Fruit fly (Drosophila melanogaster) whole organism, embryonic: ENCODE measurements around the gene CG14420.

Experiments
- Abd-B ChIP-seq: fragments of 200-800 bp; sonication (Bioruptor generic); optimal IDR thresholded peaks from 2 replicates; lab custom pipeline; 2018; ENCODE audit warnings: missing biosample characterization, mild to moderate bottlenecking, missing genetic modification characterization, moderate library complexity
- Blimp-1 ChIP-seq: fragments of 200-800 bp; sonication (Bioruptor generic); optimal IDR thresholded peaks from 3 replicates; lab custom pipeline; 2018; ENCODE audit warnings: missing biosample characterization, missing genetic modification characterization, mild to moderate bottlenecking, moderate library complexity, missing genetic modification reagents
- CG10462 ChIP-seq: fragments of 200-800 bp; sonication (Bioruptor generic); optimal IDR thresholded peaks from 2 replicates; lab custom pipeline; 2016; ENCODE audit warnings: missing biosample characterization, missing genetic modification characterization
- CG10959 ChIP-seq: fragments of 200-800 bp; sonication (Bioruptor generic); IDR thresholded peaks from 2 replicates; pipeline ENCODE4 v1.3.6; 2022; ENCODE audit warnings: missing biosample characterization, missing genetic modification characterization
- CG12391 ChIP-seq: fragments of 200-800 bp; sonication (Bioruptor generic); optimal IDR thresholded peaks from 3 replicates; lab custom pipeline; 2018; ENCODE audit warnings: missing biosample characterization, mild to moderate bottlenecking, missing genetic modification characterization, moderate library complexity
- CG12659 ChIP-seq: fragments of 200-800 bp; sonication (Bioruptor generic); optimal IDR thresholded peaks from 3 replicates; lab custom pipeline; 2017; ENCODE audit warnings: mild to moderate bottlenecking, missing biosample characterization, missing genetic modification reagents, missing genetic modification characterization
- CG13296 ChIP-seq: fragments of 200-800 bp; sonication (Bioruptor generic); optimal IDR thresholded peaks from 3 replicates; lab custom pipeline; 2018; ENCODE audit warnings: missing biosample characterization, mild to moderate bottlenecking, missing genetic modification characterization
- CG14667 ChIP-seq: fragments of 200-800 bp; sonication (Bioruptor generic); IDR thresholded peaks from 2 replicates; pipeline ENCODE4 v1.3.6; 2022; ENCODE audit warnings: missing biosample characterization, missing genetic modification characterization
- CG15011 ChIP-seq: fragments of 200-800 bp; sonication (Bioruptor generic); optimal IDR thresholded peaks from 3 replicates; lab custom pipeline; 2018; ENCODE audit warnings: missing biosample characterization, mild to moderate bottlenecking, missing genetic modification characterization
- CG15514 ChIP-seq: fragments of 200-800 bp; sonication (Bioruptor generic); optimal IDR thresholded peaks from 3 replicates; lab custom pipeline; 2017; ENCODE audit warnings: missing biosample characterization, missing genetic modification characterization, mild to moderate bottlenecking, moderate library complexity, missing genetic modification reagents
- CG16863 ChIP-seq: fragments of 200-800 bp; sonication (Bioruptor generic); optimal IDR thresholded peaks from 3 replicates; lab custom pipeline; 2016; ENCODE audit warnings: missing biosample characterization, missing genetic modification characterization
- CG17361 ChIP-seq: fragments of 200-800 bp; sonication (Bioruptor generic); IDR thresholded peaks from 3 replicates; pipeline ENCODE4 v1.3.6; 2022; ENCODE audit warnings: missing biosample characterization, missing genetic modification characterization
- CG17829 ChIP-seq: fragments of 200-800 bp; optimal IDR thresholded peaks from 2 replicates; lab custom pipeline; 2019; ENCODE audit warnings: missing biosample characterization, mild to moderate bottlenecking, missing genetic modification characterization, moderate library complexity
- CG1792 ChIP-seq: fragments of 200-800 bp; sonication (Bioruptor generic); optimal IDR thresholded peaks from 2 replicates; lab custom pipeline; 2016; ENCODE audit warnings: missing biosample characterization, missing genetic modification characterization
- CG18599 ChIP-seq: fragments of 200-800 bp; sonication (Bioruptor generic); optimal IDR thresholded peaks from 3 replicates; lab custom pipeline; 2017; ENCODE audit warnings: missing biosample characterization, missing genetic modification characterization, mild to moderate bottlenecking, moderate library complexity, missing genetic modification reagents
- CG18764 ChIP-seq: fragments of 200-800 bp; sonication (Bioruptor generic); optimal IDR thresholded peaks from 3 replicates; lab custom pipeline; 2016; ENCODE audit warnings: missing biosample characterization, missing genetic modification characterization
- CG4424 ChIP-seq: fragments of 200-800 bp; sonication (Bioruptor generic); optimal IDR thresholded peaks from 3 replicates; lab custom pipeline; 2016; ENCODE audit warnings: missing biosample characterization, missing genetic modification characterization
- CG4707 ChIP-seq: fragments of 200-800 bp; sonication (Bioruptor generic); optimal IDR thresholded peaks from 2 replicates; lab custom pipeline; 2018; ENCODE audit warnings: missing biosample characterization, mild to moderate bottlenecking, missing genetic modification characterization, moderate library complexity
- CG4820 ChIP-seq: fragments of 200-800 bp; sonication (Bioruptor generic); optimal IDR thresholded peaks from 3 replicates; lab custom pipeline; 2016; ENCODE audit warnings: missing biosample characterization, missing genetic modification characterization
- CG6272 ChIP-seq: fragments of 200-800 bp; sonication (Bioruptor generic); IDR thresholded peaks from 2 replicates; pipeline ENCODE4 v1.3.6; 2022; ENCODE audit warnings: missing biosample characterization, missing genetic modification characterization
- CG7556 ChIP-seq: fragments of 200-800 bp; sonication (Bioruptor generic); optimal IDR thresholded peaks from 2 replicates; lab custom pipeline; 2017; ENCODE audit warnings: missing biosample characterization, mild to moderate bottlenecking, missing genetic modification characterization
- CG8478 ChIP-seq: fragments of >200 bp; optimal IDR thresholded peaks from 2 replicates; lab custom pipeline; 2018
- Camta ChIP-seq: fragments of 200-800 bp; sonication (Bioruptor generic); optimal IDR thresholded peaks from 2 replicates; lab custom pipeline; 2016; ENCODE audit warnings: missing biosample characterization, missing genetic modification characterization
- CrebB ChIP-seq: fragments of 200-800 bp; sonication (Bioruptor generic); optimal IDR thresholded peaks from 3 replicates; lab custom pipeline; 2018; ENCODE audit warnings: missing biosample characterization, mild to moderate bottlenecking, missing genetic modification characterization
- D19A ChIP-seq: fragments of 200-800 bp; optimal IDR thresholded peaks from 3 replicates; lab custom pipeline; 2019; ENCODE audit warnings: missing biosample characterization, mild to moderate bottlenecking, missing genetic modification characterization, moderate library complexity
- Dad ChIP-seq: fragments of 200-800 bp; sonication (Bioruptor generic); optimal IDR thresholded peaks from 3 replicates; lab custom pipeline; 2016; ENCODE audit warnings: missing biosample characterization, missing genetic modification characterization
- HmgD ChIP-seq: fragments of 200-800 bp; sonication (Bioruptor generic); optimal IDR thresholded peaks from 3 replicates; lab custom pipeline; 2016; ENCODE audit warnings: missing biosample characterization, missing genetic modification characterization
- HmgZ ChIP-seq: fragments of 200-800 bp; sonication (Bioruptor generic); optimal IDR thresholded peaks from 2 replicates; lab custom pipeline; 2018; ENCODE audit warnings: missing biosample characterization, mild to moderate bottlenecking, missing genetic modification characterization
- NK7.1 ChIP-seq: fragments of 200-800 bp; sonication (Bioruptor generic); optimal IDR thresholded peaks from 3 replicates; lab custom pipeline; 2016; ENCODE audit warnings: missing biosample characterization, missing genetic modification characterization
- Rx ChIP-seq: fragments of 200-800 bp; sonication (Bioruptor generic); IDR thresholded peaks from 2 replicates; pipeline ENCODE4 v1.3.6; 2022; ENCODE audit warnings: missing biosample characterization, missing genetic modification characterization
- Six4 ChIP-seq: fragments of 200-800 bp; sonication (Bioruptor generic); optimal IDR thresholded peaks from 2 replicates; lab custom pipeline; 2016; ENCODE audit warnings: missing biosample characterization, missing genetic modification characterization
- chinmo ChIP-seq: fragments of 200-800 bp; sonication (Bioruptor generic); IDR thresholded peaks from 4 replicates; pipeline ENCODE4 v1.3.6; 2022; ENCODE audit warnings: missing biosample characterization, missing genetic modification characterization; ENCODE audit not compliant: partially characterized antibody
- croc ChIP-seq: fragments of 200-800 bp; sonication (Bioruptor generic); conservative IDR thresholded peaks from 3 replicates; pipeline ENCODE4 v1.3.6; 2022; ENCODE audit warnings: missing biosample characterization, missing genetic modification characterization
- da ChIP-seq: fragments of 200-800 bp; sonication (Bioruptor generic); optimal IDR thresholded peaks from 2 replicates; lab custom pipeline; 2016; ENCODE audit warnings: missing biosample characterization, missing genetic modification characterization
- danr ChIP-seq: fragments of 200-800 bp; sonication (Bioruptor generic); IDR thresholded peaks from 2 replicates; pipeline ENCODE4 v1.3.6; 2022; ENCODE audit warnings: missing biosample characterization, missing genetic modification characterization
- fd102C ChIP-seq: fragments of 200-800 bp; sonication (Bioruptor generic); optimal IDR thresholded peaks from 2 replicates; lab custom pipeline; 2018; ENCODE audit warnings: missing biosample characterization, mild to moderate bottlenecking, missing genetic modification characterization, moderate library complexity
- ftz-f1 ChIP-seq: fragments of 200-800 bp; sonication (Bioruptor generic); optimal IDR thresholded peaks from 2 replicates; lab custom pipeline; 2016; ENCODE audit warnings: missing biosample characterization, missing genetic modification characterization
- gcm ChIP-seq: fragments of 200-800 bp; sonication (Bioruptor generic); optimal IDR thresholded peaks from 2 replicates; lab custom pipeline; 2019; ENCODE audit warnings: missing biosample characterization, mild to moderate bottlenecking, missing genetic modification characterization, moderate library complexity
- ken ChIP-seq: fragments of 200-800 bp; sonication (Bioruptor generic); IDR thresholded peaks from 3 replicates; pipeline ENCODE4 v1.3.6; 2022; ENCODE audit warnings: missing biosample characterization, missing genetic modification characterization
- lilli ChIP-seq: fragments of 200-800 bp; sonication (Bioruptor generic); optimal IDR thresholded peaks from 3 replicates; lab custom pipeline; 2016; ENCODE audit warnings: missing biosample characterization, missing genetic modification characterization
- lmd ChIP-seq: fragments of 200-800 bp; sonication (Bioruptor generic); IDR thresholded peaks from 2 replicates; pipeline ENCODE4 v1.3.6; 2022; ENCODE audit warnings: missing biosample characterization, missing genetic modification characterization
- maf-S ChIP-seq: fragments of 200-800 bp; sonication (Bioruptor generic); optimal IDR thresholded peaks from 2 replicates; lab custom pipeline; 2016; ENCODE audit warnings: missing biosample characterization, missing genetic modification characterization
- nerfin-2 ChIP-seq: fragments of 200-800 bp; sonication (Bioruptor generic); IDR thresholded peaks from 2 replicates; pipeline ENCODE4 v1.3.6; 2022; ENCODE audit warnings: missing biosample characterization, missing genetic modification characterization; ENCODE audit not compliant: partially characterized antibody
- prd ChIP-seq, 3 experiments: fragments of >200 bp in 2 of 3; fragments of 200-800 bp in 1 of 3; sonication (Bioruptor generic) in 1 of 3; optimal IDR thresholded peaks in 2 of 3; IDR thresholded peaks in 1 of 3; 2 replicates in 2 of 3; 3 replicates in 1 of 3; pipeline versions ENCODE4 v1.3.6 to Lab custom; 2017 to 2022; ENCODE audit warnings: missing biosample characterization in 1 of 3, missing genetic modification characterization in 1 of 3
- pum ChIP-seq: fragments of 200-800 bp; sonication (Bioruptor generic); optimal IDR thresholded peaks from 2 replicates; lab custom pipeline; 2016; ENCODE audit warnings: missing biosample characterization, missing genetic modification characterization
- pzg ChIP-seq: fragments of 200-800 bp; sonication (Bioruptor generic); optimal IDR thresholded peaks from 3 replicates; lab custom pipeline; 2018; ENCODE audit warnings: missing biosample characterization, mild to moderate bottlenecking, missing genetic modification characterization, moderate library complexity
- repo ChIP-seq: fragments of 200-800 bp; sonication (Bioruptor generic); optimal IDR thresholded peaks from 2 replicates; lab custom pipeline; 2016; ENCODE audit warnings: missing biosample characterization, missing genetic modification characterization
- sens ChIP-seq: fragments of 200-800 bp; sonication (Bioruptor generic); peaks from one replicate; lab custom pipeline; 2016; ENCODE audit warnings: missing biosample characterization, missing genetic modification characterization
- tin ChIP-seq: fragments of 200-800 bp; sonication (Bioruptor generic); optimal IDR thresholded peaks from 3 replicates; lab custom pipeline; 2016; ENCODE audit warnings: missing biosample characterization, missing genetic modification characterization
- wek ChIP-seq: fragments of 200-800 bp; sonication (Bioruptor generic); optimal IDR thresholded peaks from 3 replicates; lab custom pipeline; 2018; ENCODE audit warnings: missing biosample characterization, mild to moderate bottlenecking, missing genetic modification characterization, moderate library complexity

The CG14420 gene

dm6 chrX:2977857-2978473, 39.3 kb downstream of the CG14420 start (continued):
- no peak for TF ChIP-seq pzg (GFP tag; lab: Kevin White, UChicago)
- TF ChIP-seq Abd-B, result peak; percentile 11
- no peak for TF ChIP-seq Dad
- no peak for TF ChIP-seq CG15514 (GFP tag; lab: Kevin White, UChicago)
- no peak for TF ChIP-seq CG13296 (GFP tag; lab: Kevin White, UChicago)
- TF ChIP-seq prd (optimal IDR thresholded peaks at IDR 0.05; lab: Kevin White, UChicago), result no peak
- TF ChIP-seq prd (GFP tag; IDR thresholded peaks at IDR 0.05; lab: Robert Waterston, UW), result peak; percentile 60; the same call in 2 of the 3 replicates
- no peak for TF ChIP-seq CG4707 (GFP tag; lab: Kevin White, UChicago)
- no peak for TF ChIP-seq chinmo (GFP tag; lab: Robert Waterston, UW)
- TF ChIP-seq HmgD (GFP tag; lab: Kevin White, UChicago), result no peak
- TF ChIP-seq ken (GFP tag; lab: Robert Waterston, UW), result peak; percentile 51; the same call in 1 of the 3 replicates
- no peak for TF ChIP-seq da (GFP tag; lab: Kevin White, UChicago)
- peak; percentile 44 for TF ChIP-seq CG10959
- 0 out of 2 replicates have a peak, but pooled peaks have one; percentile 8 for TF ChIP-seq Rx (GFP tag; lab: Robert Waterston, UW)
- TF ChIP-seq CG8478 (lab: Kevin White, UChicago), result no peak
- peak; percentile 4 for TF ChIP-seq maf-S (GFP tag; lab: Kevin White, UChicago)
- peak; percentile 13 for TF ChIP-seq pum (GFP tag; lab: Kevin White, UChicago)
- TF ChIP-seq NK7.1 (GFP tag; lab: Kevin White, UChicago), result peak; percentile 1
- peak; percentile 46 for TF ChIP-seq Blimp-1 (GFP tag; lab: Kevin White, UChicago)
- TF ChIP-seq croc (GFP tag; lab: Robert Waterston, UW), result no peak
- peak; percentile 14 for TF ChIP-seq fd102C (GFP tag; lab: Kevin White, UChicago)
- peak; percentile 29 for TF ChIP-seq CG18764 (GFP tag; lab: Kevin White, UChicago)
- no peak for TF ChIP-seq Six4 (GFP tag; lab: Kevin White, UChicago)
- TF ChIP-seq danr, result no peak
- TF ChIP-seq Camta (GFP tag; lab: Kevin White, UChicago), result peak; percentile 33
- TF ChIP-seq gcm, result no peak
- peak; percentile 51 for TF ChIP-seq CG4424
- TF ChIP-seq CG10462 (GFP tag; lab: Kevin White, UChicago), result peak; percentile 34
- peak; percentile 40 for TF ChIP-seq CG18599 (GFP tag; lab: Kevin White, UChicago)
- TF ChIP-seq CG7556 (GFP tag; lab: Kevin White, UChicago), result peak; percentile 35
- TF ChIP-seq CG6272 (GFP tag; lab: Robert Waterston, UW), result no peak
- peak; percentile 56 for TF ChIP-seq CG4820
- TF ChIP-seq CG16863 (GFP tag; lab: Kevin White, UChicago), result peak; percentile 30
- TF ChIP-seq wek (GFP tag; lab: Kevin White, UChicago), result no peak
- no peak for TF ChIP-seq ftz-f1 (GFP tag; lab: Kevin White, UChicago)
- peak; percentile 0 for TF ChIP-seq D19A (tag; lab: Kevin White, UChicago)
- peak; percentile 45; the same call in 1 of the 3 replicates for TF ChIP-seq CG17361
- no peak for TF ChIP-seq CG12659 (GFP tag; lab: Kevin White, UChicago)
- no peak for TF ChIP-seq CG1792 (GFP tag; lab: Kevin White, UChicago)
- TF ChIP-seq nerfin-2 (GFP tag; lab: Robert Waterston, UW), result no peak
- peak; percentile 53 for TF ChIP-seq CG12391 (tag; lab: Kevin White, UChicago)
- TF ChIP-seq lilli (GFP tag; lab: Kevin White, UChicago), result peak; percentile 29
- TF ChIP-seq HmgZ (tag; lab: Kevin White, UChicago), result no peak
- TF ChIP-seq CG17829 (tag; lab: Kevin White, UChicago), result peak; percentile 11
- TF ChIP-seq lmd (GFP tag; lab: Robert Waterston, UW), result peak; percentile 45; the same call in 1 of the 2 replicates
- TF ChIP-seq tin (GFP tag; lab: Kevin White, UChicago), result peak; percentile 41
- TF ChIP-seq repo (GFP tag; lab: Kevin White, UChicago), result no peak
- TF ChIP-seq CG15011 (GFP tag; lab: Kevin White, UChicago), result no peak
- TF ChIP-seq sens (GFP tag; lab: Kevin White, UChicago), result peak; percentile 70
- no peak for TF ChIP-seq CrebB (tag; lab: Kevin White, UChicago)
- TF ChIP-seq CG14667 (GFP tag; lab: Robert Waterston, UW), result peak; percentile 36; the same call in 1 of the 2 replicates
